Worm (Caenorhabditis elegans): ENCODE measurements around the gene ucr-2.3.

ce11 chrIII:879634-880033, at the start of gene ucr-2.3, which contains the start of gene T24C4.5:
- no peak for TF ChIP-seq nhr-237 (tag; optimal IDR thresholded peaks at IDR 0.05)
- TF ChIP-seq ama-1 (optimal IDR thresholded peaks at IDR 0.05) = no peak
- TF ChIP-seq snpc-4 (tag; optimal IDR thresholded peaks at IDR 0.05) = no peak
- TF ChIP-seq F13H6.1 (tag; optimal IDR thresholded peaks at IDR 0.05) = no peak
- TF ChIP-seq unc-62 (GFP tag; optimal IDR thresholded peaks at IDR 0.05) = no peak
- no peak for TF ChIP-seq alr-1 (tag; optimal IDR thresholded peaks at IDR 0.05)
- no peak for TF ChIP-seq nhr-77 (tag; optimal IDR thresholded peaks at IDR 0.05)
- TF ChIP-seq ZK546.5 (tag; optimal IDR thresholded peaks at IDR 0.05) = no peak
